Worm (Caenorhabditis elegans) whole organism, L3 larva: ENCODE data around the gene mks-3.
A peak's percentile ranks its signal among the peaks of the same experiment; 100 is the strongest.

Experiments used
- R02D3.7 ChIP-seq: fragments of 150-350 bp; optimal IDR thresholded peaks from 2 replicates; lab custom pipeline; 2014; ENCODE audit warnings: missing biosample characterization, missing genetic modification characterization
- ZK546.5 ChIP-seq: sonication (generic microtip); optimal IDR thresholded peaks from 2 replicates; lab custom pipeline; 2017; ENCODE audit warnings: missing biosample characterization, missing genetic modification characterization
- aly-2 ChIP-seq: fragments of 150-350 bp; optimal IDR thresholded peaks from 2 replicates; lab custom pipeline; 2014; ENCODE audit warnings: missing biosample characterization, missing genetic modification characterization
- ceh-16 ChIP-seq: sonication (generic microtip); optimal IDR thresholded peaks from 2 replicates; lab custom pipeline; 2017; ENCODE audit warnings: missing biosample characterization, missing genetic modification characterization
- ceh-82 ChIP-seq: fragments of 150-350 bp; optimal IDR thresholded peaks from 2 replicates; lab custom pipeline; 2014; ENCODE audit warnings: missing biosample characterization, missing genetic modification characterization
- ceh-9 ChIP-seq: sonication (generic microtip); optimal IDR thresholded peaks from 2 replicates; lab custom pipeline; 2018; ENCODE audit warnings: missing biosample characterization, missing genetic modification characterization
- daf-12 ChIP-seq: fragments of 150-350 bp; optimal IDR thresholded peaks from 2 replicates; lab custom pipeline; 2014; ENCODE audit warnings: missing biosample characterization, missing genetic modification reagents, missing genetic modification characterization
- egl-27 ChIP-seq: sonication (generic microtip); optimal IDR thresholded peaks from 4 replicates; lab custom pipeline; 2017; ENCODE audit warnings: missing biosample characterization, missing genetic modification reagents, missing genetic modification characterization
- egl-5 ChIP-seq: fragments of 150-350 bp; optimal IDR thresholded peaks from 2 replicates; lab custom pipeline; 2017; ENCODE audit warnings: missing biosample characterization, missing genetic modification reagents, missing genetic modification characterization, inconsistent platforms
- elt-1 ChIP-seq: fragments of 150-350 bp; optimal IDR thresholded peaks from 2 replicates; lab custom pipeline; 2014; ENCODE audit warnings: missing biosample characterization, missing genetic modification characterization
- elt-2 ChIP-seq: sonication (generic microtip); optimal IDR thresholded peaks from 2 replicates; lab custom pipeline; 2016; ENCODE audit warnings: missing genetic modification reagents, mild to moderate bottlenecking, missing genetic modification characterization, missing compliant biosample characterization
- elt-3 ChIP-seq, 3 experiments: fragments of 150-350 bp in 1 of 3; sonication (generic microtip) in 2 of 3; optimal IDR thresholded peaks; 2 replicates in 2 of 3; 4 replicates in 1 of 3; lab custom pipeline; 2014 to 2017; ENCODE audit warnings: missing biosample characterization in 3 of 3, missing genetic modification characterization in 3 of 3
- eor-1 ChIP-seq, 2 experiments: fragments of 150-350 bp; optimal IDR thresholded peaks; 2 replicates each; lab custom pipeline; 2014 to 2018; ENCODE audit warnings: missing biosample characterization in 2 of 2, missing genetic modification characterization in 2 of 2
- fkh-10 ChIP-seq: sonication (generic microtip); optimal IDR thresholded peaks from 2 replicates; lab custom pipeline; 2017; ENCODE audit warnings: missing biosample characterization, missing genetic modification reagents, missing genetic modification characterization
- fkh-2 ChIP-seq: fragments of 150-350 bp; optimal IDR thresholded peaks from 2 replicates; lab custom pipeline; 2014; ENCODE audit warnings: missing biosample characterization, missing genetic modification reagents, missing genetic modification characterization
- fos-1 ChIP-seq: fragments of 150-350 bp; optimal IDR thresholded peaks from 2 replicates; lab custom pipeline; 2014; ENCODE audit warnings: missing biosample characterization, missing genetic modification characterization
- hmg-11 ChIP-seq: sonication (generic microtip); optimal IDR thresholded peaks from 2 replicates; lab custom pipeline; 2016; ENCODE audit warnings: missing genetic modification characterization, missing compliant biosample characterization
- jun-1 ChIP-seq: fragments of 150-350 bp; optimal IDR thresholded peaks from 2 replicates; lab custom pipeline; 2014; ENCODE audit warnings: missing biosample characterization, missing genetic modification reagents, missing genetic modification characterization
- lin-15B ChIP-seq: fragments of 150-350 bp; optimal IDR thresholded peaks from 2 replicates; lab custom pipeline; 2014; ENCODE audit warnings: missing biosample characterization, missing genetic modification characterization
- lin-39 ChIP-seq: fragments of 150-350 bp; optimal IDR thresholded peaks from 2 replicates; lab custom pipeline; 2018; ENCODE audit warnings: missing biosample characterization, missing genetic modification reagents, missing genetic modification characterization
- lsy-12 ChIP-seq: sonication (generic microtip); optimal IDR thresholded peaks from 2 replicates; lab custom pipeline; 2016; ENCODE audit warnings: mild to moderate bottlenecking, missing genetic modification characterization, missing compliant biosample characterization
- mdl-1 ChIP-seq: fragments of 150-350 bp; optimal IDR thresholded peaks from 2 replicates; lab custom pipeline; 2014; ENCODE audit warnings: missing biosample characterization, missing genetic modification characterization
- mml-1 ChIP-seq: fragments of 150-350 bp; sonication (generic microtip); optimal IDR thresholded peaks from 3 replicates; lab custom pipeline; 2014; ENCODE audit warnings: missing biosample characterization, missing genetic modification characterization
- nfya-1 ChIP-seq: sonication (generic microtip); optimal IDR thresholded peaks from 2 replicates; lab custom pipeline; 2017; ENCODE audit warnings: missing genetic modification characterization, mild to moderate bottlenecking, missing compliant biosample characterization, antibody characterized with exemption, moderate library complexity; ENCODE audit not compliant: insufficient read depth
- nhr-12 ChIP-seq: fragments of 150-350 bp; optimal IDR thresholded peaks from 2 replicates; lab custom pipeline; 2014; ENCODE audit warnings: missing biosample characterization, missing genetic modification characterization
- nhr-23 ChIP-seq: fragments of 150-350 bp; optimal IDR thresholded peaks from 2 replicates; lab custom pipeline; 2014; ENCODE audit warnings: missing biosample characterization, missing genetic modification reagents, missing genetic modification characterization
- nhr-237 ChIP-seq: fragments of 150-350 bp; optimal IDR thresholded peaks from 2 replicates; lab custom pipeline; 2014; ENCODE audit warnings: missing biosample characterization, missing genetic modification characterization
- nhr-25 ChIP-seq: sonication (generic microtip); optimal IDR thresholded peaks from 2 replicates; lab custom pipeline; 2017; ENCODE audit warnings: missing biosample characterization, missing genetic modification characterization
- nhr-28 ChIP-seq: fragments of 150-350 bp; optimal IDR thresholded peaks from 2 replicates; lab custom pipeline; 2014; ENCODE audit warnings: missing biosample characterization, missing genetic modification characterization
- nhr-67 ChIP-seq: fragments of 150-350 bp; optimal IDR thresholded peaks from 2 replicates; lab custom pipeline; 2014; ENCODE audit warnings: missing biosample characterization, missing genetic modification characterization
- nhr-76 ChIP-seq: fragments of 150-350 bp; sonication (generic microtip); optimal IDR thresholded peaks from 5 replicates; lab custom pipeline; 2014; ENCODE audit warnings: missing biosample characterization, missing genetic modification characterization
- nhr-77 ChIP-seq: fragments of 150-350 bp; optimal IDR thresholded peaks from 2 replicates; lab custom pipeline; 2014; ENCODE audit warnings: missing biosample characterization, missing genetic modification characterization
- pha-4 ChIP-seq: fragments of 150-350 bp; optimal IDR thresholded peaks from 2 replicates; lab custom pipeline; 2014; ENCODE audit warnings: missing biosample characterization, missing genetic modification reagents, missing genetic modification characterization
- snpc-4 ChIP-seq: fragments of 150-350 bp; optimal IDR thresholded peaks from 2 replicates; lab custom pipeline; 2014; ENCODE audit warnings: missing biosample characterization, missing genetic modification characterization
- tbx-2 ChIP-seq: sonication (generic microtip); optimal IDR thresholded peaks from 2 replicates; lab custom pipeline; 2016; ENCODE audit warnings: mild to moderate bottlenecking, missing genetic modification characterization, missing compliant biosample characterization
- unc-39 ChIP-seq: sonication (generic microtip); optimal IDR thresholded peaks from 4 replicates; lab custom pipeline; 2017; ENCODE audit warnings: missing biosample characterization, missing genetic modification characterization
- unc-62 ChIP-seq: fragments of 150-350 bp; sonication (generic microtip); optimal IDR thresholded peaks from 4 replicates; lab custom pipeline; 2014; ENCODE audit warnings: missing biosample characterization, missing genetic modification reagents, missing genetic modification characterization
- zag-1 ChIP-seq: fragments of 150-350 bp; optimal IDR thresholded peaks from 2 replicates; lab custom pipeline; 2014; ENCODE audit warnings: missing biosample characterization, missing genetic modification characterization
- ztf-11 ChIP-seq: fragments of 150-350 bp; optimal IDR thresholded peaks from 2 replicates; lab custom pipeline; 2014; ENCODE audit warnings: missing biosample characterization, missing genetic modification characterization
- ztf-4 ChIP-seq: fragments of 150-350 bp; optimal IDR thresholded peaks from 2 replicates; lab custom pipeline; 2014; ENCODE audit warnings: missing biosample characterization, missing genetic modification characterization

Gene mks-3

ce11 chrII:7543808-7544207 is 39.6 kb downstream of the mks-3 start, which contains the start of gene rol-8:
Gene rol-8, plus strand, starts transcription at chrII:7544108.
- TF ChIP-seq nhr-237 (no peak), unc-39 (tag; lab: Kevin White, UChicago) (no peak), hmg-11 (no peak), egl-5 (tag; lab: Kevin White, UChicago) (no peak), lin-39 (tag; lab: Kevin White, UChicago) (no peak), ceh-9 (tag; lab: Kevin White, UChicago) (no peak), ztf-11 (tag; lab: Kevin White, UChicago) (no peak), elt-2 (tag; lab: Kevin White, UChicago) (no peak), elt-3 (tag; optimal IDR thresholded peaks at IDR 0.05; lab: Kevin White, UChicago) (no peak), fkh-10 (no peak), eor-1 (tag; optimal IDR thresholded peaks at IDR 0.05; lab: Kevin White, UChicago) (no peak), ceh-16 (tag; lab: Kevin White, UChicago) (no peak), lin-15B (tag; lab: Kevin White, UChicago) (no peak), nhr-25 (tag; lab: Kevin White, UChicago) (no peak), ztf-4 (no peak), nhr-28 (tag; lab: Kevin White, UChicago) (no peak)

ce11 chrII:7542952-7543351 is 40.5 kb downstream of the mks-3 start:
- TF ChIP-seq nhr-23 (tag; lab: Kevin White, UChicago) (peak; percentile 61), eor-1 (tag; optimal IDR thresholded peaks at IDR 0.05; lab: Kevin White, UChicago) (no peak)

ce11 chrII:7537603-7538230 is 45.7 kb downstream of the mks-3 start, which contains the start of gene nfi-1:
Gene nfi-1, plus strand, starts transcription at chrII:7538180.
- TF ChIP-seq lin-15B (tag; lab: Kevin White, UChicago): peak; percentile 68
- no peak for TF ChIP-seq ceh-82 (tag; lab: Kevin White, UChicago)
- TF ChIP-seq R02D3.7 (tag; lab: Kevin White, UChicago): no peak
- TF ChIP-seq nfya-1 (tag; lab: Kevin White, UChicago): peak; percentile 79
- no peak for TF ChIP-seq mdl-1
- no peak for TF ChIP-seq elt-2 (tag; lab: Kevin White, UChicago)
- TF ChIP-seq daf-12 (tag; lab: Kevin White, UChicago): no peak
- no peak for TF ChIP-seq mml-1 (tag; lab: Kevin White, UChicago)
- TF ChIP-seq egl-5 (tag; lab: Kevin White, UChicago): no peak
- TF ChIP-seq lsy-12 (tag; lab: Kevin White, UChicago): no peak
- TF ChIP-seq nhr-25 (tag; lab: Kevin White, UChicago): peak; percentile 22
- TF ChIP-seq hmg-11: no peak
- no peak for TF ChIP-seq unc-62
- TF ChIP-seq jun-1 (tag; lab: Kevin White, UChicago): no peak
- no peak for TF ChIP-seq nhr-67 (tag; lab: Kevin White, UChicago)
- TF ChIP-seq ceh-16 (tag; lab: Kevin White, UChicago): no peak
- peak; percentile 66 for TF ChIP-seq snpc-4 (tag; lab: Kevin White, UChicago)
- no peak for TF ChIP-seq tbx-2 (tag; lab: Kevin White, UChicago)
- no peak for TF ChIP-seq nhr-12 (tag; lab: Kevin White, UChicago)
- no peak for TF ChIP-seq fkh-2
- no peak for TF ChIP-seq fos-1
- TF ChIP-seq lin-39 (tag; lab: Kevin White, UChicago): peak; percentile 64
- TF ChIP-seq pha-4 (tag; lab: Kevin White, UChicago): peak; percentile 81
- TF ChIP-seq eor-1 (tag; optimal IDR thresholded peaks at IDR 0.05; lab: Kevin White, UChicago): no peak
- TF ChIP-seq ztf-11 (tag; lab: Kevin White, UChicago): no peak
- TF ChIP-seq nhr-77 (tag; lab: Kevin White, UChicago): no peak
- no peak for TF ChIP-seq unc-39 (tag; lab: Kevin White, UChicago)
- no peak for TF ChIP-seq fkh-10
- TF ChIP-seq nhr-237: no peak
- TF ChIP-seq nhr-23 (tag; lab: Kevin White, UChicago): peak; percentile 13
- TF ChIP-seq aly-2 (tag; lab: Kevin White, UChicago): no peak
- TF ChIP-seq elt-1 (tag; lab: Kevin White, UChicago): no peak
- no peak for TF ChIP-seq nhr-76 (tag; lab: Kevin White, UChicago)
- TF ChIP-seq ZK546.5 (tag; lab: Kevin White, UChicago): no peak
- no peak for TF ChIP-seq egl-27 (tag; lab: Kevin White, UChicago)
- no peak for TF ChIP-seq zag-1 (tag; lab: Kevin White, UChicago)
- no peak for TF ChIP-seq nhr-28 (tag; lab: Kevin White, UChicago)
